Worm (Caenorhabditis elegans): ENCODE data around the gene col-143.

- TF ChIP-seq him-1 (tag; optimal IDR thresholded peaks at IDR 0.05): no peak
- no peak for TF ChIP-seq dao-5 (tag; optimal IDR thresholded peaks at IDR 0.05)
These were observed 11.1 kb downstream of the col-143 start, which contains the start of gene lgc-54 for ce11 chrV:6846507-6846906.

All from whole organism, L4/young adult.